Worm (Caenorhabditis elegans): ENCODE results near the gene Y62E10A.20.
"Not testable (repeated sequence)": the region's sequence is repeated elsewhere in the genome, so short reads cannot be mapped to it uniquely, and the experiment has no call there.

Y62E10A.20 gene

DNA sequence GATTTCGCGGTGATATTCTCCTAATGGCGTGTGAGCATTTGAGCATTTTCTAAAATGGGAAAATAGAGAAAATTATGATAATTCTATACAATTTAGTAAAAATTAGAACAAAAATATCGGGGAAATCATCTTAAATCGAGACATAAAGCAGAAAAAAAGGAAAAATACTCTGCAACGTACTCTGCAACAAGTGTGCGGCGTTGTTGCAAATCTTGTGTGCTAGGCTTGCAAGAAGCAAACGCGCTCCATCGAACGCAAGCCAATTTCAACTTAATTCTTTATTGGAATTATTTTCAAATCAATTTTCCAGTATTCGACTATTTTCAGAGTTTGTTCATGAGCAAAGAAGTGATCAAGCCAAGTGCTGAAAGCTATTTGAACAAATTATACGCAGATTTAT, at the start of gene Y62E10A.20, which contains the start of the genes Y62E10A.23 and mdt-9:
TSS of gene Y62E10A.20 (minus strand) at position 49 of the 400 bp plus-strand sequence.
TSS of gene Y62E10A.23 (plus strand) at position 282 of the 400 bp plus-strand sequence.
TSS of gene mdt-9 (plus strand) at position 338 of the 400 bp plus-strand sequence.
- TF ChIP-seq blmp-1 (tag; optimal IDR thresholded peaks at IDR 0.05) (peak; percentile 57), hlh-1 (tag; optimal IDR thresholded peaks at IDR 0.05) (peak; percentile 78), M03D4.4 (tag; optimal IDR thresholded peaks at IDR 0.05) (peak; percentile 80), lsy-2 (tag; optimal IDR thresholded peaks at IDR 0.05) (peak; percentile 76), tbx-8 (GFP tag; optimal IDR thresholded peaks at IDR 0.05) (no peak), nhr-2 (tag; optimal IDR thresholded peaks at IDR 0.05) (peak; percentile 8), unc-62 (GFP tag; optimal IDR thresholded peaks at IDR 0.05) (peak; percentile 43), cnd-1 (tag; optimal IDR thresholded peaks at IDR 0.05) (peak; percentile 58), lin-32 (GFP tag; optimal IDR thresholded peaks at IDR 0.05) (no peak), sptf-1 (tag; optimal IDR thresholded peaks at IDR 0.05) (peak; percentile 89), nhr-28 (tag; optimal IDR thresholded peaks at IDR 0.05) (peak; percentile 62), unc-39 (tag; optimal IDR thresholded peaks at IDR 0.05) (no peak), mep-1 (tag; optimal IDR thresholded peaks at IDR 0.05) (peak; percentile 89), ces-1 (GFP tag; optimal IDR thresholded peaks at IDR 0.05) (peak; percentile 92), ceh-83 (GFP tag; optimal IDR thresholded peaks at IDR 0.05) (peak; percentile 69), lin-13 (tag; optimal IDR thresholded peaks at IDR 0.05) (peak; percentile 63), mab-5 (tag; optimal IDR thresholded peaks at IDR 0.05) (peak; percentile 2), ham-2 (GFP tag; optimal IDR thresholded peaks at IDR 0.05) (peak; percentile 85), nhr-237 (tag; optimal IDR thresholded peaks at IDR 0.05) (peak; percentile 66), zip-8 (tag; optimal IDR thresholded peaks at IDR 0.05) (no peak), ceh-43 (GFP tag; optimal IDR thresholded peaks at IDR 0.05) (peak; percentile 74), ztf-11 (tag; optimal IDR thresholded peaks at IDR 0.05) (peak; percentile 72), sem-2 (GFP tag; optimal IDR thresholded peaks at IDR 0.05) (no peak), drap-1 (GFP tag; optimal IDR thresholded peaks at IDR 0.05) (peak; percentile 75), nhr-12 (tag; optimal IDR thresholded peaks at IDR 0.05) (no peak), mls-2 (tag; optimal IDR thresholded peaks at IDR 0.05) (peak; percentile 76), unc-120 (tag; optimal IDR thresholded peaks at IDR 0.05; ENCODE audit: poor library complexity, severe bottlenecking) (peak; percentile 72), flh-1 (GFP tag; optimal IDR thresholded peaks at IDR 0.05) (peak; percentile 21), nhr-76 (tag; optimal IDR thresholded peaks at IDR 0.05) (peak; percentile 64), pha-4 (tag; optimal IDR thresholded peaks at IDR 0.05) (peak; percentile 64), ceh-39 (tag; optimal IDR thresholded peaks at IDR 0.05) (peak; percentile 78)

ce11 chrIV:13433904-13434303, 48.0 kb upstream of the Y62E10A.20 start, which contains the start of gene K09B11.5:
Gene K09B11.5 (minus strand): TSS chrIV:13434004.
- TF ChIP-seq nhr-237, mep-1, lin-13 (tag; optimal IDR thresholded peaks at IDR 0.05): not testable (repeated sequence)

ce11 chrIV:13429240-13429639, 43.3 kb upstream of the Y62E10A.20 start, which contains the start of gene K09B11.4:
Gene K09B11.4 (plus strand): TSS chrIV:13429540.
- TF ChIP-seq ceh-39 (tag; optimal IDR thresholded peaks at IDR 0.05): no peak
- TF ChIP-seq bed-3 (GFP tag; optimal IDR thresholded peaks at IDR 0.05): no peak
- TF ChIP-seq sptf-1 (tag; optimal IDR thresholded peaks at IDR 0.05): no peak
- TF ChIP-seq nhr-2 (tag; optimal IDR thresholded peaks at IDR 0.05): no peak
- no peak for TF ChIP-seq pha-4 (tag; optimal IDR thresholded peaks at IDR 0.05)

DNA sequence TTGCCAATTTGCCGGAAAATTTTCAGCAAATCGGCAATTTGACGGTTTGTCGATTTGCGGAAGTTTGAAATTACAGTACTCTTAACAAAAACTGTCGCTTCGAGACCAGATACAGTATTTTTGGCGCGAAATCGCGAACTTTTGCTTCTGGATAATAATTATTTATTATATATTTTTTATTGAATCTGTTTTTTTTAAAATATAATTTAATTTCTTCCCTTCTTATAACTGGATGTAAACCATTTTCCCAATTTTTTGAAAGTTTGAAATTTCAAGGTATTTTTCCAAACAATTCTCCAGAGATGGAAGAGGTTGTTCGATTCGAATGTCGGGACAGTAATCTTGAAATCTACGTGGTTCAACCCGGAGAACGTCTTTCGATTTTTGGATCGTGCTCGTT, 36.3 kb upstream of the Y62E10A.20 start, which contains the start of gene nol-9:
TSS of gene nol-9 (plus strand) at position 301 of the 400 bp plus-strand sequence.
- TF ChIP-seq lsy-2 (tag; optimal IDR thresholded peaks at IDR 0.05) (no peak), unc-39 (tag; optimal IDR thresholded peaks at IDR 0.05) (no peak), cnd-1 (tag; optimal IDR thresholded peaks at IDR 0.05) (no peak), nhr-12 (tag; optimal IDR thresholded peaks at IDR 0.05) (no peak), nhr-28 (tag; optimal IDR thresholded peaks at IDR 0.05) (no peak), elt-3 (tag; optimal IDR thresholded peaks at IDR 0.05) (no peak), unc-62 (GFP tag; optimal IDR thresholded peaks at IDR 0.05) (no peak), sem-2 (GFP tag; optimal IDR thresholded peaks at IDR 0.05) (no peak), sptf-1 (tag; optimal IDR thresholded peaks at IDR 0.05) (no peak), ham-2 (GFP tag; optimal IDR thresholded peaks at IDR 0.05) (no peak), nhr-237 (tag; optimal IDR thresholded peaks at IDR 0.05) (no peak), mls-2 (tag; optimal IDR thresholded peaks at IDR 0.05) (no peak), flh-1 (GFP tag; optimal IDR thresholded peaks at IDR 0.05) (no peak), ztf-11 (tag; optimal IDR thresholded peaks at IDR 0.05) (no peak), tbx-8 (GFP tag; optimal IDR thresholded peaks at IDR 0.05) (no peak), lin-13 (tag; optimal IDR thresholded peaks at IDR 0.05) (no peak), blmp-1 (tag; optimal IDR thresholded peaks at IDR 0.05) (no peak), mep-1 (tag; optimal IDR thresholded peaks at IDR 0.05) (no peak), snpc-4 (tag; optimal IDR thresholded peaks at IDR 0.05) (no peak), lin-32 (GFP tag; optimal IDR thresholded peaks at IDR 0.05) (no peak)
